Worm (Caenorhabditis elegans): Measurements from ENCODE around the gene unc-98.

Gene unc-98

DNA sequence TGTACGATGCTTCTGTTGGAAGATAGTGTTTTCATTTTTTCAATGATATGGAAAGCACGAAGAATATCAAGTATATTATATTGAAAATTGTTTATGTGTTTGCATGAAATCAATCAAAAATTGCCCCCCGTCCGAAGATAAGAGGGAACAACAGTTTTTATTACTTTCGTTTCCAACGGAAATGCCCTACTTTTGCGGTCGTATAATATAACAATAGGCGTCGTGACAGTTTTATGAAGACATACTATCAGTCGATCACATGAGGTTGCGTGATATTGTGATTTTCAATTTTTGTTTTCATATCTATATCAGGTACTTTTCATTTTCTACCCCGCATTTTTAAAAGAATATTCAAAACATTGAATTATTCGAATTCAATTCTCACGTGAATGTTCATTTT, 22.6 kb upstream of the unc-98 start (continued):
- TF ChIP-seq aha-1 (tag; optimal IDR thresholded peaks at IDR 0.05) (no peak), unc-98 (GFP tag; IDR thresholded peaks at IDR 0.05) (no peak), tlp-1 (tag; optimal IDR thresholded peaks at IDR 0.05) (no peak), lsy-2 (tag; optimal IDR thresholded peaks at IDR 0.05) (no peak), isw-1 (GFP tag; IDR thresholded peaks at IDR 0.05) (no peak), sup-37 (GFP tag; optimal IDR thresholded peaks at IDR 0.05) (no peak), nhr-28 (tag; optimal IDR thresholded peaks at IDR 0.05) (no peak), unc-62 (GFP tag; optimal IDR thresholded peaks at IDR 0.05) (no peak), fkh-10 (GFP tag; optimal IDR thresholded peaks at IDR 0.05) (no peak), mab-9 (GFP tag; IDR thresholded peaks at IDR 0.05) (no peak), elt-3 (tag; optimal IDR thresholded peaks at IDR 0.05) (peak in 2 of 6 experiments; percentile 29 to 68), pqm-1 (tag; optimal IDR thresholded peaks at IDR 0.05) (no peak), nhr-84 (tag; optimal IDR thresholded peaks at IDR 0.05) (no peak), nhr-20 (tag; optimal IDR thresholded peaks at IDR 0.05) (peak; percentile 29), nhr-19 (GFP tag; conservative IDR thresholded peaks at IDR 0.05) (no peak), nhr-76 (tag; optimal IDR thresholded peaks at IDR 0.05) (no peak), nhr-12 (tag; optimal IDR thresholded peaks at IDR 0.05) (no peak), zag-1 (tag; optimal IDR thresholded peaks at IDR 0.05) (no peak), fos-1 (tag; optimal IDR thresholded peaks at IDR 0.05) (no peak), nhr-77 (tag; optimal IDR thresholded peaks at IDR 0.05) (no peak), jun-1 (tag; optimal IDR thresholded peaks at IDR 0.05) (no peak), mdl-1 (tag; optimal IDR thresholded peaks at IDR 0.05) (no peak), F16B12.6 (tag; optimal IDR thresholded peaks at IDR 0.05) (no peak), ceh-90 (tag; optimal IDR thresholded peaks at IDR 0.05) (no peak), hlh-17 (GFP tag; optimal IDR thresholded peaks at IDR 0.05; ENCODE audit: borderline replicate concordance) (no peak), nhr-85 (tag) (peak; percentile 82), ama-1 (optimal IDR thresholded peaks at IDR 0.05) (no peak), nhr-90 (tag; optimal IDR thresholded peaks at IDR 0.05; ENCODE audit: poor library complexity) (peak; percentile 51), ceh-63 (GFP tag; optimal IDR thresholded peaks at IDR 0.05) (no peak), pag-3 (tag; optimal IDR thresholded peaks at IDR 0.05; ENCODE audit: borderline replicate concordance, insufficient read depth) (no peak), swsn-7 (tag; optimal IDR thresholded peaks at IDR 0.05) (no peak), nhr-47 (tag; optimal IDR thresholded peaks at IDR 0.05) (no peak), hpl-2 (GFP tag; optimal IDR thresholded peaks at IDR 0.05) (no peak), ceh-8 (GFP tag; optimal IDR thresholded peaks at IDR 0.05) (no peak), C04F5.9 (tag; optimal IDR thresholded peaks at IDR 0.05) (no peak), pax-3 (tag; optimal IDR thresholded peaks at IDR 0.05) (no peak), ces-1 (GFP tag; optimal IDR thresholded peaks at IDR 0.05) (no peak), lin-35 (GFP tag; optimal IDR thresholded peaks at IDR 0.05) (peak in 1 of 2 experiments; percentile 40), efl-1 (optimal IDR thresholded peaks at IDR 0.05) (no peak), efl-1 (GFP tag; optimal IDR thresholded peaks at IDR 0.05 in 1 of 2) (no peak), dpl-1 (GFP tag; optimal IDR thresholded peaks at IDR 0.05) (no peak), irx-1 (tag; optimal IDR thresholded peaks at IDR 0.05) (no peak), nhr-11 (tag; optimal IDR thresholded peaks at IDR 0.05) (no peak), tbx-2 (tag; optimal IDR thresholded peaks at IDR 0.05) (no peak), elt-2 (tag; optimal IDR thresholded peaks at IDR 0.05) (peak; percentile 24), mef-2 (tag; optimal IDR thresholded peaks at IDR 0.05) (no peak), blmp-1 (tag; optimal IDR thresholded peaks at IDR 0.05) (peak; percentile 88), snpc-4 (tag; optimal IDR thresholded peaks at IDR 0.05) (no peak), hlh-4 (tag; optimal IDR thresholded peaks at IDR 0.05) (no peak), C34B4.2 (tag; optimal IDR thresholded peaks at IDR 0.05) (no peak), unc-86 (tag; optimal IDR thresholded peaks at IDR 0.05) (no peak), snu-23 (GFP tag; optimal IDR thresholded peaks at IDR 0.05) (no peak), lin-14 (GFP tag; optimal IDR thresholded peaks at IDR 0.05) (peak; percentile 49), nhr-237 (tag; optimal IDR thresholded peaks at IDR 0.05) (no peak), rnt-1 (tag; optimal IDR thresholded peaks at IDR 0.05) (no peak)

Measured in whole organism, L1 larva.